Fruit fly (Drosophila melanogaster) whole organism, embryonic: ENCODE data around the gene CG12241.

Source experiments
- BEAF-32 ChIP-seq: fragments of 200-800 bp; sonication (Bioruptor generic); optimal IDR thresholded peaks from 3 replicates; lab custom pipeline; 2017; ENCODE audit warnings: missing biosample characterization, missing genetic modification characterization, mild to moderate bottlenecking, moderate library complexity, missing genetic modification reagents
- CG12155 ChIP-seq: fragments of 200-800 bp; sonication (Bioruptor generic); optimal IDR thresholded peaks from 3 replicates; lab custom pipeline; 2016; ENCODE audit warnings: missing biosample characterization, missing genetic modification characterization
- CG12942 ChIP-seq: fragments of 200-800 bp; sonication (Bioruptor generic); optimal IDR thresholded peaks from 3 replicates; lab custom pipeline; 2016; ENCODE audit warnings: missing biosample characterization, missing genetic modification characterization
- CG13424 ChIP-seq: fragments of 200-800 bp; sonication (Bioruptor generic); optimal IDR thresholded peaks from 2 replicates; lab custom pipeline; 2019; ENCODE audit warnings: missing biosample characterization, mild to moderate bottlenecking, missing genetic modification characterization, moderate library complexity
- CG15514 ChIP-seq: fragments of 200-800 bp; sonication (Bioruptor generic); optimal IDR thresholded peaks from 3 replicates; lab custom pipeline; 2017; ENCODE audit warnings: missing biosample characterization, missing genetic modification characterization, mild to moderate bottlenecking, moderate library complexity, missing genetic modification reagents
- CG18764 ChIP-seq: fragments of 200-800 bp; sonication (Bioruptor generic); optimal IDR thresholded peaks from 3 replicates; lab custom pipeline; 2016; ENCODE audit warnings: missing biosample characterization, missing genetic modification characterization
- CG32532 ChIP-seq: fragments of 200-800 bp; sonication (Bioruptor generic); IDR thresholded peaks from 2 replicates; pipeline ENCODE4 v1.3.6; 2022; ENCODE audit warnings: missing biosample characterization, missing genetic modification characterization
- CG3281 ChIP-seq: fragments of 200-800 bp; sonication (Bioruptor generic); optimal IDR thresholded peaks from 3 replicates; lab custom pipeline; 2017; ENCODE audit warnings: missing biosample characterization, mild to moderate bottlenecking, missing genetic modification characterization
- CG3847 ChIP-seq: fragments of 200-800 bp; sonication (Bioruptor generic); IDR thresholded peaks from 2 replicates; pipeline ENCODE4 v1.3.6; 2022; ENCODE audit warnings: missing biosample characterization, missing genetic modification characterization
- CG4282 ChIP-seq: fragments of 200-800 bp; sonication (Bioruptor generic); optimal IDR thresholded peaks from 2 replicates; lab custom pipeline; 2016; ENCODE audit warnings: missing biosample characterization, missing genetic modification characterization
- CG4404 ChIP-seq: fragments of 200-800 bp; sonication (Bioruptor generic); IDR thresholded peaks from 2 replicates; pipeline ENCODE4 v1.3.6; 2022; ENCODE audit warnings: missing biosample characterization, missing genetic modification characterization
- CG6765 ChIP-seq: fragments of 200-800 bp; sonication (Bioruptor generic); optimal IDR thresholded peaks from 3 replicates; lab custom pipeline; 2017; ENCODE audit warnings: missing biosample characterization, mild to moderate bottlenecking, missing genetic modification characterization
- CG7372 ChIP-seq: fragments of 200-800 bp; sonication (Bioruptor generic); IDR thresholded peaks from 2 replicates; pipeline ENCODE4 v1.3.6; 2022; ENCODE audit warnings: missing biosample characterization, missing genetic modification characterization
- CG7556 ChIP-seq: fragments of 200-800 bp; sonication (Bioruptor generic); optimal IDR thresholded peaks from 2 replicates; lab custom pipeline; 2017; ENCODE audit warnings: missing biosample characterization, mild to moderate bottlenecking, missing genetic modification characterization
- CG7839 ChIP-seq: fragments of 200-800 bp; sonication (Bioruptor generic); optimal IDR thresholded peaks from 3 replicates; lab custom pipeline; 2018; ENCODE audit warnings: missing biosample characterization, mild to moderate bottlenecking, missing genetic modification characterization, moderate library complexity
- CG8359 ChIP-seq: fragments of 200-800 bp; sonication (Bioruptor generic); optimal IDR thresholded peaks from 2 replicates; lab custom pipeline; 2017; ENCODE audit warnings: missing biosample characterization, mild to moderate bottlenecking, missing genetic modification characterization, borderline replicate concordance
- CG9932 ChIP-seq: fragments of 200-800 bp; sonication (Bioruptor generic); IDR thresholded peaks from 2 replicates; pipeline ENCODE4 v1.3.6; 2022; ENCODE audit warnings: missing biosample characterization, missing genetic modification characterization
- Dbx ChIP-seq: fragments of 200-800 bp; sonication (Bioruptor generic); IDR thresholded peaks from 3 replicates; pipeline ENCODE4 v1.3.6; 2022; ENCODE audit warnings: missing biosample characterization, missing genetic modification characterization
- Dfd ChIP-seq, 2 experiments: fragments of >200 bp; optimal IDR thresholded peaks; 2 replicates each; lab custom pipeline; 2017; ENCODE audit warnings: missing biosample characterization in 2 of 2, missing genetic modification characterization in 2 of 2
- Doc3 ChIP-seq: fragments of 200-800 bp; sonication (Bioruptor generic); IDR thresholded peaks from 3 replicates; pipeline ENCODE4 v1.3.6; 2022; ENCODE audit warnings: missing biosample characterization, missing genetic modification characterization; ENCODE audit not compliant: partially characterized antibody
- Drgx ChIP-seq: fragments of 200-800 bp; sonication (Bioruptor generic); IDR thresholded peaks from 2 replicates; pipeline ENCODE4 v1.3.6; 2022; ENCODE audit warnings: missing biosample characterization, missing genetic modification characterization
- HLH3B ChIP-seq: fragments of 200-800 bp; sonication (Bioruptor generic); IDR thresholded peaks from 2 replicates; pipeline ENCODE4 v1.3.6; 2022; ENCODE audit warnings: missing biosample characterization, missing genetic modification characterization
- Hey ChIP-seq: fragments of 200-800 bp; sonication (Bioruptor generic); optimal IDR thresholded peaks from 3 replicates; lab custom pipeline; 2018; ENCODE audit warnings: missing biosample characterization, mild to moderate bottlenecking, missing genetic modification characterization
- Hr3 ChIP-seq: fragments of 200-800 bp; sonication (Bioruptor generic); optimal IDR thresholded peaks from 3 replicates; lab custom pipeline; 2016; ENCODE audit warnings: missing biosample characterization, missing genetic modification characterization
- Lhr ChIP-seq: fragments of 200-800 bp; sonication (Bioruptor generic); optimal IDR thresholded peaks from 3 replicates; lab custom pipeline; 2017; ENCODE audit warnings: mild to moderate bottlenecking, missing biosample characterization, missing genetic modification reagents, missing genetic modification characterization
- Trl ChIP-seq, 3 experiments: fragments of >200 bp in 2 of 3; fragments of 200-800 bp in 1 of 3; sonication (Bioruptor generic) in 1 of 3; optimal IDR thresholded peaks; 2 replicates in 1 of 3; 3 replicates in 2 of 3; lab custom pipeline; 2016 to 2017; ENCODE audit warnings: missing biosample characterization in 1 of 3, missing genetic modification characterization in 1 of 3
- amos ChIP-seq: fragments of 200-800 bp; sonication (Bioruptor generic); IDR thresholded peaks from 2 replicates; pipeline ENCODE4 v1.3.6; 2022; ENCODE audit warnings: missing biosample characterization, missing genetic modification characterization; ENCODE audit not compliant: partially characterized antibody
- bowl ChIP-seq: fragments of 200-800 bp; sonication (Bioruptor generic); IDR thresholded peaks from 2 replicates; pipeline ENCODE4 v1.3.6; 2022; ENCODE audit warnings: missing biosample characterization, missing genetic modification characterization
- cas ChIP-seq: fragments of 200-800 bp; sonication (Bioruptor generic); IDR thresholded peaks from 2 replicates; pipeline ENCODE4 v1.3.6; 2022; ENCODE audit warnings: missing biosample characterization, missing genetic modification characterization
- chm ChIP-seq: fragments of 200-800 bp; sonication (Bioruptor generic); IDR thresholded peaks from 2 replicates; pipeline ENCODE4 v1.3.6; 2022; ENCODE audit warnings: missing biosample characterization, missing genetic modification characterization
- dimm ChIP-seq: fragments of 200-800 bp; sonication (Bioruptor generic); IDR thresholded peaks from 2 replicates; pipeline ENCODE4 v1.3.6; 2022; ENCODE audit warnings: missing biosample characterization, missing genetic modification characterization
- esg ChIP-seq: fragments of 200-800 bp; sonication (Bioruptor generic); conservative IDR thresholded peaks from 2 replicates; pipeline ENCODE4 v1.3.6; 2022; ENCODE audit warnings: missing biosample characterization, missing genetic modification characterization
- ewg ChIP-seq: fragments of 200-800 bp; sonication (Bioruptor generic); optimal IDR thresholded peaks from 3 replicates; lab custom pipeline; 2017; ENCODE audit warnings: mild to moderate bottlenecking, missing biosample characterization, missing genetic modification reagents, missing genetic modification characterization
- grau ChIP-seq: fragments of 200-800 bp; optimal IDR thresholded peaks from 3 replicates; lab custom pipeline; 2019; ENCODE audit warnings: missing biosample characterization, mild to moderate bottlenecking, missing genetic modification characterization, moderate library complexity
- gro ChIP-seq: fragments of 200-800 bp; sonication (Bioruptor generic); optimal IDR thresholded peaks from 2 replicates; lab custom pipeline; 2016; ENCODE audit warnings: missing biosample characterization, missing genetic modification characterization
- gsb ChIP-seq: fragments of 200-800 bp; sonication (Bioruptor generic); IDR thresholded peaks from 2 replicates; pipeline ENCODE4 v1.3.6; 2022; ENCODE audit warnings: missing biosample characterization, missing genetic modification characterization
- lbe ChIP-seq: fragments of 200-800 bp; sonication (Bioruptor generic); optimal IDR thresholded peaks from 2 replicates; lab custom pipeline; 2016; ENCODE audit warnings: missing biosample characterization, mild to moderate bottlenecking, missing genetic modification characterization
- phol ChIP-seq: fragments of 200-800 bp; sonication (Bioruptor generic); optimal IDR thresholded peaks from 3 replicates; lab custom pipeline; 2018; ENCODE audit warnings: missing biosample characterization, mild to moderate bottlenecking, missing genetic modification characterization, moderate library complexity
- prd ChIP-seq, 3 experiments: fragments of >200 bp in 2 of 3; fragments of 200-800 bp in 1 of 3; sonication (Bioruptor generic) in 1 of 3; optimal IDR thresholded peaks in 2 of 3; IDR thresholded peaks in 1 of 3; 2 replicates in 2 of 3; 3 replicates in 1 of 3; pipeline versions ENCODE4 v1.3.6 to Lab custom; 2017 to 2022; ENCODE audit warnings: missing biosample characterization in 1 of 3, missing genetic modification characterization in 1 of 3
- row ChIP-seq: fragments of 200-800 bp; sonication (Bioruptor generic); IDR thresholded peaks from 3 replicates; pipeline ENCODE4 v1.3.6; 2022; ENCODE audit warnings: missing biosample characterization, missing genetic modification characterization
- salm ChIP-seq: fragments of 200-800 bp; sonication (Bioruptor generic); optimal IDR thresholded peaks from 2 replicates; lab custom pipeline; 2018; ENCODE audit warnings: missing biosample characterization, mild to moderate bottlenecking, missing genetic modification characterization
- schlank ChIP-seq: fragments of 200-800 bp; sonication (Bioruptor generic); optimal IDR thresholded peaks from 2 replicates; lab custom pipeline; 2018; ENCODE audit warnings: missing biosample characterization, mild to moderate bottlenecking, missing genetic modification characterization
- sisA ChIP-seq: fragments of 200-800 bp; sonication (Bioruptor generic); IDR thresholded peaks from 2 replicates; pipeline ENCODE4 v1.3.6; 2022; ENCODE audit warnings: missing biosample characterization, missing genetic modification characterization
- sob ChIP-seq: fragments of 200-800 bp; sonication (Bioruptor generic); IDR thresholded peaks from 2 replicates; pipeline ENCODE4 v1.3.6; 2022; ENCODE audit warnings: missing biosample characterization, missing genetic modification characterization
- sr ChIP-seq: fragments of 200-800 bp; sonication (Bioruptor generic); IDR thresholded peaks from 3 replicates; pipeline ENCODE4 v1.3.6; 2022; ENCODE audit warnings: missing biosample characterization, missing genetic modification characterization
- tgo ChIP-seq: fragments of 200-800 bp; sonication (Bioruptor generic); IDR thresholded peaks from 3 replicates; pipeline ENCODE4 v1.3.6; 2022; ENCODE audit warnings: missing biosample characterization, missing genetic modification characterization
- tin ChIP-seq: fragments of 200-800 bp; sonication (Bioruptor generic); optimal IDR thresholded peaks from 3 replicates; lab custom pipeline; 2016; ENCODE audit warnings: missing biosample characterization, missing genetic modification characterization
- vfl ChIP-seq: fragments of 200-800 bp; sonication (Bioruptor generic); optimal IDR thresholded peaks from 2 replicates; lab custom pipeline; 2016; ENCODE audit warnings: missing biosample characterization, missing genetic modification characterization
- zen ChIP-seq: fragments of 200-800 bp; sonication (Bioruptor generic); optimal IDR thresholded peaks from 3 replicates; lab custom pipeline; 2018; ENCODE audit warnings: missing biosample characterization, mild to moderate bottlenecking, missing genetic modification characterization, moderate library complexity
- zfh2 ChIP-seq: fragments of 200-800 bp; sonication (Bioruptor generic); optimal IDR thresholded peaks from 2 replicates; lab custom pipeline; 2016; ENCODE audit warnings: missing biosample characterization, missing genetic modification characterization

The CG12241 gene

DNA sequence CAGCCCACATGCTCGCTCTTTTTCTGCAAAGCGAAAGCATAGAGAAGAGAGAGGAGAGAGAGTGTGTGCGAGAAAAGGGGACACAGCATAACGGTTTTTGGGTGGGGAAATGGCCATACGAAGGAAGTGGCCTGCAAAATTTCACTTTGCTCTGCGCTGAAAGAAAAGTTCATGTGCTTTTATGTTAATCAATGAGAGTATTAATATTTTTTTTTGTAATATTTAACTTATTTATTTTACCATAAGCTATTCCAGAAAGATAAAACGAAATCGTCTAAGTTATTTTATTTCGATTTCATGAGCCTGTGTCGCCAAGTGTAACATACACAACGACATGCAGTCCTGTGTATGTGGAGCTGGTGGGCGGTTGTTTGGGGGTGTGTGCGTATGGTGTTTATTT is 31.4 kb downstream of the CG12241 start (continued):
- TF ChIP-seq Hey (tag; lab: Kevin White, UChicago) = no peak
- peak; percentile 68 for TF ChIP-seq HLH3B (GFP tag; lab: Robert Waterston, UW)
- TF ChIP-seq sob (GFP tag; lab: Robert Waterston, UW) = peak; percentile 79
- peak; percentile 52 for TF ChIP-seq CG4404
- peak; percentile 47 for TF ChIP-seq CG6765 (GFP tag; lab: Kevin White, UChicago)
- peak; percentile 51 for TF ChIP-seq CG3847 (GFP tag; lab: Robert Waterston, UW)
- TF ChIP-seq chm (GFP tag; lab: Robert Waterston, UW) = 0 out of 2 replicates have a peak, but pooled peaks have one; percentile 53
- TF ChIP-seq Dfd (GFP tag; optimal IDR thresholded peaks at IDR 0.05; lab: Kevin White, UChicago) = no peak
- TF ChIP-seq dimm (GFP tag; lab: Robert Waterston, UW) = peak; percentile 42; the same call in 1 of the 2 replicates
- TF ChIP-seq CG32532 = peak; percentile 86
- TF ChIP-seq prd (optimal IDR thresholded peaks at IDR 0.05; lab: Kevin White, UChicago) = no peak
- TF ChIP-seq prd (GFP tag; IDR thresholded peaks at IDR 0.05; lab: Robert Waterston, UW) = peak; percentile 76; the same call in 2 of the 3 replicates
- TF ChIP-seq Hr3 = peak; percentile 62
- no peak for TF ChIP-seq vfl (GFP tag; lab: Kevin White, UChicago)
- peak; percentile 90 for TF ChIP-seq row (GFP tag; lab: Robert Waterston, UW)
- no peak for TF ChIP-seq gro (GFP tag; lab: Kevin White, UChicago)
- TF ChIP-seq Lhr (GFP tag; lab: Kevin White, UChicago) = no peak
- peak; percentile 31 for TF ChIP-seq phol (tag; lab: Kevin White, UChicago)
- peak; percentile 57; the same call in 1 of the 2 replicates for TF ChIP-seq gsb (GFP tag; lab: Robert Waterston, UW)
- peak; percentile 70 for TF ChIP-seq esg (GFP tag; lab: Robert Waterston, UW)
- TF ChIP-seq CG7839 (tag; lab: Kevin White, UChicago) = no peak
- no peak for TF ChIP-seq CG4282 (GFP tag; lab: Kevin White, UChicago)
- TF ChIP-seq CG3281 (GFP tag; lab: Kevin White, UChicago) = no peak
- TF ChIP-seq sisA (GFP tag; lab: Robert Waterston, UW) = peak; percentile 63
- peak; percentile 47 to 60 for TF ChIP-seq Trl (optimal IDR thresholded peaks at IDR 0.05; lab: Kevin White, UChicago)
- TF ChIP-seq Trl (GFP tag; optimal IDR thresholded peaks at IDR 0.05; lab: Kevin White, UChicago) = no peak
- no peak for TF ChIP-seq CG8359
- peak; percentile 75 for TF ChIP-seq grau (tag; lab: Kevin White, UChicago)
- TF ChIP-seq CG12942 (GFP tag; lab: Kevin White, UChicago) = peak; percentile 11
- TF ChIP-seq CG12155 = peak; percentile 40
- peak; percentile 87 for TF ChIP-seq CG7556 (GFP tag; lab: Kevin White, UChicago)
- TF ChIP-seq salm (tag; lab: Kevin White, UChicago) = peak; percentile 14
- TF ChIP-seq Doc3 = no peak
- peak; percentile 80 for TF ChIP-seq tgo (GFP tag; lab: Robert Waterston, UW)
- no peak for TF ChIP-seq BEAF-32 (GFP tag; lab: Kevin White, UChicago)
- peak; percentile 3 for TF ChIP-seq tin (GFP tag; lab: Kevin White, UChicago)
- TF ChIP-seq CG15514 (GFP tag; lab: Kevin White, UChicago) = peak; percentile 43
- no peak for TF ChIP-seq amos (GFP tag; lab: Robert Waterston, UW)
- TF ChIP-seq cas (GFP tag; lab: Robert Waterston, UW) = no peak
- TF ChIP-seq bowl = no peak
- peak; percentile 81 for TF ChIP-seq CG9932 (GFP tag; lab: Robert Waterston, UW)
- TF ChIP-seq Dbx (GFP tag; lab: Robert Waterston, UW) = peak; percentile 78
- TF ChIP-seq lbe = no peak
- peak; percentile 56 for TF ChIP-seq schlank (tag; lab: Kevin White, UChicago)
- TF ChIP-seq CG13424 (tag; lab: Kevin White, UChicago) = peak; percentile 76
- TF ChIP-seq CG7372 = peak; percentile 60
- peak; percentile 71 for TF ChIP-seq Drgx (GFP tag; lab: Robert Waterston, UW)
- no peak for TF ChIP-seq zen (tag; lab: Kevin White, UChicago)
- TF ChIP-seq CG18764 (GFP tag; lab: Kevin White, UChicago) = no peak
- 0 out of 3 replicates have a peak, but pooled peaks have one; percentile 15 for TF ChIP-seq sr (GFP tag; lab: Robert Waterston, UW)
- peak; percentile 32 for TF ChIP-seq zfh2 (GFP tag; lab: Kevin White, UChicago)
- peak; percentile 37 for TF ChIP-seq ewg
